Fruit fly (Drosophila melanogaster) whole organism, embryonic: ENCODE data around the gene Cks85A.

ENCODE experiments used
- B-H2 ChIP-seq: fragments of 200-800 bp; sonication (Bioruptor generic); optimal IDR thresholded peaks from 2 replicates; lab custom pipeline; 2018; ENCODE audit warnings: missing biosample characterization, mild to moderate bottlenecking, missing genetic modification characterization
- CG10654 ChIP-seq: fragments of 200-800 bp; sonication (Bioruptor generic); optimal IDR thresholded peaks from 2 replicates; lab custom pipeline; 2016; ENCODE audit warnings: missing biosample characterization, missing genetic modification characterization
- CG10979 ChIP-seq: fragments of 200-800 bp; sonication (Bioruptor generic); optimal IDR thresholded peaks from 2 replicates; lab custom pipeline; 2018; ENCODE audit warnings: missing biosample characterization, mild to moderate bottlenecking, missing genetic modification characterization, moderate library complexity
- CG11560 ChIP-seq: fragments of 200-800 bp; sonication (Bioruptor generic); IDR thresholded peaks from 3 replicates; pipeline ENCODE4 v1.3.6; 2022; ENCODE audit warnings: missing biosample characterization, missing genetic modification characterization
- CG12104 ChIP-seq: fragments of 200-800 bp; sonication (Bioruptor generic); optimal IDR thresholded peaks from 3 replicates; lab custom pipeline; 2016; ENCODE audit warnings: missing biosample characterization, missing genetic modification characterization
- CG12155 ChIP-seq: fragments of 200-800 bp; sonication (Bioruptor generic); optimal IDR thresholded peaks from 3 replicates; lab custom pipeline; 2016; ENCODE audit warnings: missing biosample characterization, missing genetic modification characterization
- CG15479 ChIP-seq: fragments of 200-800 bp; sonication (Bioruptor generic); optimal IDR thresholded peaks from 3 replicates; lab custom pipeline; 2019; ENCODE audit warnings: missing biosample characterization, mild to moderate bottlenecking, missing genetic modification characterization, moderate library complexity
- CG15696 ChIP-seq: fragments of 200-800 bp; sonication (Bioruptor generic); optimal IDR thresholded peaks from 2 replicates; lab custom pipeline; 2019; ENCODE audit warnings: missing biosample characterization, mild to moderate bottlenecking, missing genetic modification characterization, moderate library complexity
- CG16863 ChIP-seq: fragments of 200-800 bp; sonication (Bioruptor generic); optimal IDR thresholded peaks from 3 replicates; lab custom pipeline; 2016; ENCODE audit warnings: missing biosample characterization, missing genetic modification characterization
- CG17912 ChIP-seq: fragments of 200-800 bp; sonication (Bioruptor generic); optimal IDR thresholded peaks from 2 replicates; lab custom pipeline; 2018; ENCODE audit warnings: missing biosample characterization, mild to moderate bottlenecking, missing genetic modification characterization
- CG4707 ChIP-seq: fragments of 200-800 bp; sonication (Bioruptor generic); optimal IDR thresholded peaks from 2 replicates; lab custom pipeline; 2018; ENCODE audit warnings: missing biosample characterization, mild to moderate bottlenecking, missing genetic modification characterization, moderate library complexity
- CG4730 ChIP-seq: fragments of 200-800 bp; sonication (Bioruptor generic); IDR thresholded peaks from 2 replicates; pipeline ENCODE4 v1.3.6; 2022; ENCODE audit warnings: missing biosample characterization, missing genetic modification characterization
- CG5180 ChIP-seq: fragments of 200-800 bp; sonication (Bioruptor generic); optimal IDR thresholded peaks from 3 replicates; lab custom pipeline; 2017; ENCODE audit warnings: missing biosample characterization, missing genetic modification characterization, mild to moderate bottlenecking, moderate library complexity, missing genetic modification reagents
- CG6765 ChIP-seq: fragments of 200-800 bp; sonication (Bioruptor generic); optimal IDR thresholded peaks from 3 replicates; lab custom pipeline; 2017; ENCODE audit warnings: missing biosample characterization, mild to moderate bottlenecking, missing genetic modification characterization
- CG7372 ChIP-seq: fragments of 200-800 bp; sonication (Bioruptor generic); IDR thresholded peaks from 2 replicates; pipeline ENCODE4 v1.3.6; 2022; ENCODE audit warnings: missing biosample characterization, missing genetic modification characterization
- CG8089 ChIP-seq: fragments of 200-800 bp; sonication (Bioruptor generic); optimal IDR thresholded peaks from 3 replicates; lab custom pipeline; 2016; ENCODE audit warnings: missing biosample characterization, missing genetic modification characterization
- CG8290 ChIP-seq, 3 experiments: fragments of 200-800 bp; sonication (Bioruptor generic); optimal IDR thresholded peaks; 2 replicates each; lab custom pipeline; 2016 to 2019; ENCODE audit warnings: missing biosample characterization in 3 of 3, missing genetic modification characterization in 3 of 3, mild to moderate bottlenecking in 2 of 3, moderate library complexity in 1 of 3
- Deaf1 ChIP-seq: fragments of 200-800 bp; optimal IDR thresholded peaks from 3 replicates; lab custom pipeline; 2019; ENCODE audit warnings: missing biosample characterization, mild to moderate bottlenecking, missing genetic modification characterization, moderate library complexity
- Dip3 ChIP-seq: fragments of 200-800 bp; sonication (Bioruptor generic); optimal IDR thresholded peaks from 3 replicates; lab custom pipeline; 2016; ENCODE audit warnings: missing biosample characterization, missing genetic modification characterization
- Hey ChIP-seq: fragments of 200-800 bp; sonication (Bioruptor generic); optimal IDR thresholded peaks from 3 replicates; lab custom pipeline; 2018; ENCODE audit warnings: missing biosample characterization, mild to moderate bottlenecking, missing genetic modification characterization
- Hsf ChIP-seq: fragments of 200-800 bp; sonication (Bioruptor generic); optimal IDR thresholded peaks from 3 replicates; lab custom pipeline; 2016; ENCODE audit warnings: missing biosample characterization, missing genetic modification characterization
- Kr ChIP-seq: fragments of 200-800 bp; sonication (Bioruptor generic); optimal IDR thresholded peaks from 2 replicates; lab custom pipeline; 2017; ENCODE audit warnings: missing biosample characterization, mild to moderate bottlenecking, missing genetic modification characterization
- Lim3 ChIP-seq: fragments of 200-800 bp; sonication (Bioruptor generic); IDR thresholded peaks from 2 replicates; pipeline ENCODE4 v1.3.6; 2022; ENCODE audit warnings: missing biosample characterization, missing genetic modification characterization
- Optix ChIP-seq: fragments of 200-800 bp; sonication (Bioruptor generic); IDR thresholded peaks from 3 replicates; pipeline ENCODE4 v1.3.6; 2022; ENCODE audit warnings: missing biosample characterization, missing genetic modification characterization
- Pdp1 ChIP-seq, 2 experiments: fragments of 200-800 bp; sonication (Bioruptor generic); optimal IDR thresholded peaks; 3 replicates each; lab custom pipeline; 2016; ENCODE audit warnings: missing biosample characterization in 2 of 2, missing genetic modification characterization in 2 of 2, mild to moderate bottlenecking in 1 of 2, moderate library complexity in 1 of 2
- Rfx ChIP-seq: fragments of 200-800 bp; sonication (Bioruptor generic); IDR thresholded peaks from 2 replicates; pipeline ENCODE4 v1.3.6; 2022; ENCODE audit warnings: missing biosample characterization, missing genetic modification characterization
- Six4 ChIP-seq: fragments of 200-800 bp; sonication (Bioruptor generic); optimal IDR thresholded peaks from 2 replicates; lab custom pipeline; 2016; ENCODE audit warnings: missing biosample characterization, missing genetic modification characterization
- YL-1 ChIP-seq: fragments of 200-800 bp; sonication (Bioruptor generic); optimal IDR thresholded peaks from 3 replicates; lab custom pipeline; 2017; ENCODE audit warnings: missing biosample characterization, mild to moderate bottlenecking, missing genetic modification characterization
- ash1 ChIP-seq: fragments of 200-800 bp; sonication (Bioruptor generic); optimal IDR thresholded peaks from 2 replicates; lab custom pipeline; 2018; ENCODE audit warnings: missing biosample characterization, mild to moderate bottlenecking, missing genetic modification characterization
- cas ChIP-seq: fragments of 200-800 bp; sonication (Bioruptor generic); IDR thresholded peaks from 2 replicates; pipeline ENCODE4 v1.3.6; 2022; ENCODE audit warnings: missing biosample characterization, missing genetic modification characterization
- chinmo ChIP-seq: fragments of 200-800 bp; sonication (Bioruptor generic); IDR thresholded peaks from 4 replicates; pipeline ENCODE4 v1.3.6; 2022; ENCODE audit warnings: missing biosample characterization, missing genetic modification characterization; ENCODE audit not compliant: partially characterized antibody
- dimm ChIP-seq: fragments of 200-800 bp; sonication (Bioruptor generic); IDR thresholded peaks from 2 replicates; pipeline ENCODE4 v1.3.6; 2022; ENCODE audit warnings: missing biosample characterization, missing genetic modification characterization
- eyg ChIP-seq: fragments of 200-800 bp; sonication (Bioruptor generic); optimal IDR thresholded peaks from 3 replicates; lab custom pipeline; 2016; ENCODE audit warnings: missing biosample characterization, missing genetic modification characterization
- gcm2 ChIP-seq: fragments of 200-800 bp; sonication (Bioruptor generic); optimal IDR thresholded peaks from 2 replicates; lab custom pipeline; 2016; ENCODE audit warnings: missing biosample characterization, missing genetic modification characterization
- gsb-n ChIP-seq: fragments of 200-800 bp; sonication (Bioruptor generic); optimal IDR thresholded peaks from 3 replicates; lab custom pipeline; 2018; ENCODE audit warnings: missing biosample characterization, mild to moderate bottlenecking, missing genetic modification characterization
- insv ChIP-seq, 2 experiments: fragments of 200-800 bp; sonication (Bioruptor generic); optimal IDR thresholded peaks; 3 replicates each; lab custom pipeline; 2016 to 2018; ENCODE audit warnings: missing biosample characterization in 2 of 2, missing genetic modification characterization in 2 of 2
- lilli ChIP-seq: fragments of 200-800 bp; sonication (Bioruptor generic); optimal IDR thresholded peaks from 3 replicates; lab custom pipeline; 2016; ENCODE audit warnings: missing biosample characterization, missing genetic modification characterization
- mld ChIP-seq: fragments of 200-800 bp; sonication (Bioruptor generic); IDR thresholded peaks from 3 replicates; pipeline ENCODE4 v1.3.6; 2022; ENCODE audit warnings: missing biosample characterization, missing genetic modification characterization; ENCODE audit not compliant: partially characterized antibody
- pfk ChIP-seq: fragments of 200-800 bp; sonication (Bioruptor generic); optimal IDR thresholded peaks from 2 replicates; lab custom pipeline; 2018; ENCODE audit warnings: missing biosample characterization, mild to moderate bottlenecking, missing genetic modification characterization, moderate library complexity
- pzg ChIP-seq: fragments of 200-800 bp; sonication (Bioruptor generic); optimal IDR thresholded peaks from 3 replicates; lab custom pipeline; 2018; ENCODE audit warnings: missing biosample characterization, mild to moderate bottlenecking, missing genetic modification characterization, moderate library complexity
- sob ChIP-seq: fragments of 200-800 bp; sonication (Bioruptor generic); IDR thresholded peaks from 2 replicates; pipeline ENCODE4 v1.3.6; 2022; ENCODE audit warnings: missing biosample characterization, missing genetic modification characterization
- z ChIP-seq: fragments of 200-800 bp; sonication (Bioruptor generic); IDR thresholded peaks from 3 replicates; pipeline ENCODE4 v1.3.6; 2022; ENCODE audit warnings: missing biosample characterization, missing genetic modification characterization
- zf30C ChIP-seq: fragments of 200-800 bp; sonication (Bioruptor generic); optimal IDR thresholded peaks from 3 replicates; lab custom pipeline; 2018; ENCODE audit warnings: missing biosample characterization, mild to moderate bottlenecking, missing genetic modification characterization
- zfh1 ChIP-seq: fragments of 200-800 bp; sonication (Bioruptor generic); IDR thresholded peaks from 3 replicates; pipeline ENCODE4 v1.3.6; 2022; ENCODE audit warnings: missing biosample characterization, missing genetic modification characterization

Cks85A gene

dm6 chr3R:8718356-8718755, at the start of gene Cks85A:
TSS of gene Cks85A (minus strand) at chr3R:8718456.
- TF ChIP-seq YL-1 (GFP tag; lab: Kevin White, UChicago) (no peak), Pdp1 (GFP tag; optimal IDR thresholded peaks at IDR 0.05; lab: Kevin White, UChicago) (peak in 1 of 2 experiments; percentile 41)
- TF ChIP-seq, all 482 proteins: peak for 1

dm6 chr3R:8767998-8768397, 49.7 kb upstream of the Cks85A start, which contains the start of the genes CG34135 and CG11768:
TSS of gene CG34135 (minus strand) at chr3R:8768191.
TSS of gene CG11768 (minus strand) at chr3R:8768200.
- no peak for TF ChIP-seq cas
- no peak for TF ChIP-seq gsb-n (tag; lab: Kevin White, UChicago)
- peak; percentile 94 for TF ChIP-seq Deaf1 (tag; lab: Kevin White, UChicago)
- TF ChIP-seq z: peak; percentile 91
- TF ChIP-seq zfh1 (GFP tag; lab: Robert Waterston, UW): 0 out of 3 replicates have a peak, but pooled peaks have one; percentile 22
- TF ChIP-seq CG10979: no peak
- TF ChIP-seq CG10654 (GFP tag; lab: Kevin White, UChicago): no peak
- TF ChIP-seq CG7372 (GFP tag; lab: Robert Waterston, UW): no peak
- TF ChIP-seq CG8290 (GFP tag; optimal IDR thresholded peaks at IDR 0.05; lab: Kevin White, UChicago): no peak
- TF ChIP-seq CG8290 (tag; optimal IDR thresholded peaks at IDR 0.05; lab: Kevin White, UChicago): no peak

dm6 chr3R:8748776-8749126, 30.5 kb upstream of the Cks85A start:
- TF ChIP-seq sob (GFP tag; lab: Robert Waterston, UW) (no peak), eyg (GFP tag; lab: Kevin White, UChicago) (no peak), Dip3 (GFP tag; lab: Kevin White, UChicago) (no peak), Optix (GFP tag; lab: Robert Waterston, UW) (no peak), chinmo (no peak), CG4707 (GFP tag; lab: Kevin White, UChicago) (no peak), Hey (tag; lab: Kevin White, UChicago) (no peak)

- TF ChIP-seq CG11560 (tag; lab: Robert Waterston, UW) (no peak), CG5180 (GFP tag; lab: Kevin White, UChicago) (no peak), CG15479 (GFP tag; lab: Kevin White, UChicago) (peak; percentile 53), gcm2 (GFP tag; lab: Kevin White, UChicago) (no peak), CG12155 (GFP tag; lab: Kevin White, UChicago) (no peak), Hsf (GFP tag; lab: Kevin White, UChicago) (no peak), zf30C (GFP tag; lab: Kevin White, UChicago) (no peak), pzg (GFP tag; lab: Kevin White, UChicago) (no peak), CG8089 (GFP tag; lab: Kevin White, UChicago) (no peak), Six4 (GFP tag; lab: Kevin White, UChicago) (no peak), ash1 (GFP tag; lab: Kevin White, UChicago) (no peak), insv (GFP tag; optimal IDR thresholded peaks at IDR 0.05; lab: Kevin White, UChicago) (no peak), Rfx (GFP tag; lab: Robert Waterston, UW) (0 out of 2 replicates have a peak, but pooled peaks have one; percentile 6), CG12104 (GFP tag; lab: Kevin White, UChicago) (no peak), CG16863 (GFP tag; lab: Kevin White, UChicago) (no peak), pfk (no peak), B-H2 (GFP tag; lab: Kevin White, UChicago) (no peak), Lim3 (GFP tag; lab: Robert Waterston, UW) (no peak), lilli (GFP tag; lab: Kevin White, UChicago) (peak; percentile 14), CG6765 (GFP tag; lab: Kevin White, UChicago) (peak; percentile 16), Kr (GFP tag; lab: Kevin White, UChicago) (no peak), CG4730 (GFP tag; lab: Robert Waterston, UW) (no peak), CG15696 (tag; lab: Kevin White, UChicago) (no peak), CG17912 (no peak), dimm (GFP tag; lab: Robert Waterston, UW) (no peak), mld (GFP tag; lab: Robert Waterston, UW) (0 out of 3 replicates have a peak, but pooled peaks have one; percentile 1)
Observed at dm6 chr3R:8747871-8748775, 29.9 kb upstream of the Cks85A start.
